Fruit fly (Drosophila melanogaster): ENCODE measurements around the gene CG6664.

DNA sequence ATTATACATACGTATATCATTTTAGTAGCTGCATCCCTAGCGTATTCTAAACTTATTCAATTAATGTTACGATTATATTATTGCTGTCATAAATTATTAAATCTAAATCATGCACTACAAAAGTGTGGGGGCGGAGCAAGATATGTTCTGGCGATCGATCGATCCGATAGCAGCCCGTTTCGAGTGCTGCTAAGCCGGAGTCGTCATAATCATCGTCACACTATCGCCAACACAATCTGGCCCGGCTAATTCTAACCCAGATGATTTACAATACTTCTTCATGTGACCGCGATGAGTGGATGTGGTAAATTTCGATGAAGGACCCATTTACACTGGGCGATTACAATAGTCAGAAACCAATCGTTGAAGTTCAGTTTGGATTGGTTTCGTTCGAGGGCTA is 21.2 kb downstream of the CG6664 start:
- no peak for TF ChIP-seq CG8478 (optimal IDR thresholded peaks at IDR 0.05)
- TF ChIP-seq CTCF (optimal IDR thresholded peaks at IDR 0.05), result no peak

Data from S2 (cell line).